Fruit fly (Drosophila melanogaster) whole organism, embryonic: ENCODE data around the gene CG8372.

Source experiments
- Abd-B ChIP-seq: fragments of 200-800 bp; sonication (Bioruptor generic); optimal IDR thresholded peaks from 2 replicates; lab custom pipeline; 2018; ENCODE audit warnings: missing biosample characterization, mild to moderate bottlenecking, missing genetic modification characterization, moderate library complexity
- Antp ChIP-seq: fragments of 200-800 bp; sonication (Bioruptor generic); optimal IDR thresholded peaks from 3 replicates; lab custom pipeline; 2016; ENCODE audit warnings: missing biosample characterization, missing genetic modification characterization
- BEAF-32 ChIP-seq: fragments of 200-800 bp; sonication (Bioruptor generic); optimal IDR thresholded peaks from 3 replicates; lab custom pipeline; 2017; ENCODE audit warnings: missing biosample characterization, missing genetic modification characterization, mild to moderate bottlenecking, moderate library complexity, missing genetic modification reagents
- CG10543 ChIP-seq: fragments of 200-800 bp; sonication (Bioruptor generic); optimal IDR thresholded peaks from 3 replicates; lab custom pipeline; 2017; ENCODE audit warnings: missing biosample characterization, mild to moderate bottlenecking, missing genetic modification characterization, moderate library complexity
- CG10959 ChIP-seq: fragments of 200-800 bp; sonication (Bioruptor generic); IDR thresholded peaks from 2 replicates; pipeline ENCODE4 v1.3.6; 2022; ENCODE audit warnings: missing biosample characterization, missing genetic modification characterization
- CG12299 ChIP-seq: fragments of 200-800 bp; sonication (Bioruptor generic); optimal IDR thresholded peaks from 2 replicates; lab custom pipeline; 2018; ENCODE audit warnings: missing biosample characterization, mild to moderate bottlenecking, missing genetic modification characterization
- CG14667 ChIP-seq: fragments of 200-800 bp; sonication (Bioruptor generic); IDR thresholded peaks from 2 replicates; pipeline ENCODE4 v1.3.6; 2022; ENCODE audit warnings: missing biosample characterization, missing genetic modification characterization
- CG14860 ChIP-seq: fragments of 200-800 bp; sonication (Bioruptor generic); IDR thresholded peaks from 3 replicates; pipeline ENCODE4 v1.3.6; 2022; ENCODE audit warnings: missing biosample characterization, missing genetic modification characterization; ENCODE audit not compliant: partially characterized antibody
- CG14965 ChIP-seq: fragments of 200-800 bp; sonication (Bioruptor generic); optimal IDR thresholded peaks from 2 replicates; lab custom pipeline; 2016; ENCODE audit warnings: missing biosample characterization, missing genetic modification characterization, borderline replicate concordance
- CG15269 ChIP-seq: fragments of 200-800 bp; sonication (Bioruptor generic); optimal IDR thresholded peaks from 2 replicates; lab custom pipeline; 2018; ENCODE audit warnings: missing biosample characterization, mild to moderate bottlenecking, missing genetic modification characterization, moderate library complexity
- CG17612 ChIP-seq: fragments of 200-800 bp; sonication (Bioruptor generic); IDR thresholded peaks from 2 replicates; pipeline ENCODE4 v1.3.6; 2022; ENCODE audit warnings: missing biosample characterization, missing genetic modification characterization
- CG17912 ChIP-seq: fragments of 200-800 bp; sonication (Bioruptor generic); optimal IDR thresholded peaks from 2 replicates; lab custom pipeline; 2018; ENCODE audit warnings: missing biosample characterization, mild to moderate bottlenecking, missing genetic modification characterization
- CG2202 ChIP-seq: fragments of 200-800 bp; sonication (Bioruptor generic); optimal IDR thresholded peaks from 2 replicates; lab custom pipeline; 2018; ENCODE audit warnings: missing biosample characterization, mild to moderate bottlenecking, missing genetic modification characterization
- CG33557 ChIP-seq: fragments of 200-800 bp; sonication (Bioruptor generic); optimal IDR thresholded peaks from 2 replicates; lab custom pipeline; 2019; ENCODE audit warnings: missing biosample characterization, mild to moderate bottlenecking, missing genetic modification characterization, moderate library complexity
- CG3838 ChIP-seq: fragments of 200-800 bp; sonication (Bioruptor generic); optimal IDR thresholded peaks from 3 replicates; lab custom pipeline; 2016; ENCODE audit warnings: missing biosample characterization, missing genetic modification characterization
- CG4707 ChIP-seq: fragments of 200-800 bp; sonication (Bioruptor generic); optimal IDR thresholded peaks from 2 replicates; lab custom pipeline; 2018; ENCODE audit warnings: missing biosample characterization, mild to moderate bottlenecking, missing genetic modification characterization, moderate library complexity
- CG6791 ChIP-seq: fragments of 200-800 bp; sonication (Bioruptor generic); IDR thresholded peaks from 3 replicates; pipeline ENCODE4 v1.3.6; 2022; ENCODE audit warnings: missing biosample characterization, missing genetic modification characterization; ENCODE audit not compliant: partially characterized antibody
- CG7928 ChIP-seq: fragments of 200-800 bp; sonication (Bioruptor generic); optimal IDR thresholded peaks from 2 replicates; lab custom pipeline; 2017; ENCODE audit warnings: missing biosample characterization, mild to moderate bottlenecking, missing genetic modification characterization
- CG7963 ChIP-seq: fragments of 200-800 bp; sonication (Bioruptor generic); IDR thresholded peaks from 3 replicates; pipeline ENCODE4 v1.3.6; 2022; ENCODE audit warnings: missing biosample characterization, missing genetic modification characterization; ENCODE audit not compliant: partially characterized antibody
- H15 ChIP-seq: fragments of 200-800 bp; sonication (Bioruptor generic); IDR thresholded peaks from 3 replicates; pipeline ENCODE4 v1.3.6; 2022; ENCODE audit warnings: missing biosample characterization, missing genetic modification characterization
- HmgD ChIP-seq: fragments of 200-800 bp; sonication (Bioruptor generic); optimal IDR thresholded peaks from 3 replicates; lab custom pipeline; 2016; ENCODE audit warnings: missing biosample characterization, missing genetic modification characterization
- Hr3 ChIP-seq: fragments of 200-800 bp; sonication (Bioruptor generic); optimal IDR thresholded peaks from 3 replicates; lab custom pipeline; 2016; ENCODE audit warnings: missing biosample characterization, missing genetic modification characterization
- Jarid2 ChIP-seq: fragments of 200-800 bp; sonication (Bioruptor generic); optimal IDR thresholded peaks from 3 replicates; lab custom pipeline; 2017; ENCODE audit warnings: mild to moderate bottlenecking, missing biosample characterization, missing genetic modification reagents, missing genetic modification characterization
- NfI ChIP-seq: fragments of 200-800 bp; sonication (Bioruptor generic); optimal IDR thresholded peaks from 3 replicates; lab custom pipeline; 2018; ENCODE audit warnings: missing biosample characterization, mild to moderate bottlenecking, missing genetic modification characterization, moderate library complexity
- Opbp ChIP-seq: fragments of 200-800 bp; sonication (Bioruptor generic); IDR thresholded peaks from 3 replicates; pipeline ENCODE4 v1.3.6; 2022; ENCODE audit warnings: missing biosample characterization, missing genetic modification characterization; ENCODE audit not compliant: partially characterized antibody
- Rx ChIP-seq: fragments of 200-800 bp; sonication (Bioruptor generic); IDR thresholded peaks from 2 replicates; pipeline ENCODE4 v1.3.6; 2022; ENCODE audit warnings: missing biosample characterization, missing genetic modification characterization
- Tbp ChIP-seq: fragments of >200 bp; optimal IDR thresholded peaks from 2 replicates; lab custom pipeline; 2018; ENCODE audit warnings: missing biosample characterization, missing genetic modification characterization
- amos ChIP-seq: fragments of 200-800 bp; sonication (Bioruptor generic); IDR thresholded peaks from 2 replicates; pipeline ENCODE4 v1.3.6; 2022; ENCODE audit warnings: missing biosample characterization, missing genetic modification characterization; ENCODE audit not compliant: partially characterized antibody
- bbx ChIP-seq: fragments of 200-800 bp; sonication (Bioruptor generic); IDR thresholded peaks from 2 replicates; pipeline ENCODE4 v1.3.6; 2022; ENCODE audit warnings: missing biosample characterization, missing genetic modification characterization; ENCODE audit not compliant: partially characterized antibody
- corto ChIP-seq: fragments of 200-800 bp; sonication (Bioruptor generic); optimal IDR thresholded peaks from 2 replicates; lab custom pipeline; 2016; ENCODE audit warnings: missing biosample characterization, mild to moderate bottlenecking, missing genetic modification characterization, moderate library complexity
- dati ChIP-seq: fragments of 200-800 bp; sonication (Bioruptor generic); IDR thresholded peaks from 2 replicates; pipeline ENCODE4 v1.3.6; 2022; ENCODE audit warnings: missing biosample characterization, missing genetic modification characterization
- fd102C ChIP-seq: fragments of 200-800 bp; sonication (Bioruptor generic); optimal IDR thresholded peaks from 2 replicates; lab custom pipeline; 2018; ENCODE audit warnings: missing biosample characterization, mild to moderate bottlenecking, missing genetic modification characterization, moderate library complexity
- fd3F ChIP-seq: fragments of 200-800 bp; sonication (Bioruptor generic); optimal IDR thresholded peaks from 2 replicates; lab custom pipeline; 2018; ENCODE audit warnings: missing biosample characterization, mild to moderate bottlenecking, missing genetic modification characterization, moderate library complexity
- fd64A ChIP-seq: fragments of 200-800 bp; sonication (Bioruptor generic); optimal IDR thresholded peaks from 3 replicates; lab custom pipeline; 2018; ENCODE audit warnings: missing biosample characterization, mild to moderate bottlenecking, missing genetic modification characterization
- hb ChIP-seq: fragments of 200-800 bp; sonication (Bioruptor generic); IDR thresholded peaks from 3 replicates; pipeline ENCODE4 v1.3.6; 2022; ENCODE audit warnings: missing biosample characterization, missing genetic modification characterization; ENCODE audit not compliant: partially characterized antibody
- her ChIP-seq: fragments of 200-800 bp; sonication (Bioruptor generic); optimal IDR thresholded peaks from 2 replicates; lab custom pipeline; 2016; ENCODE audit warnings: missing biosample characterization, missing genetic modification characterization
- inv ChIP-seq: fragments of 200-800 bp; sonication (Bioruptor generic); IDR thresholded peaks from 2 replicates; pipeline ENCODE4 v1.3.6; 2022; ENCODE audit warnings: missing biosample characterization, missing genetic modification characterization; ENCODE audit not compliant: partially characterized antibody
- ken ChIP-seq: fragments of 200-800 bp; sonication (Bioruptor generic); IDR thresholded peaks from 3 replicates; pipeline ENCODE4 v1.3.6; 2022; ENCODE audit warnings: missing biosample characterization, missing genetic modification characterization
- lab ChIP-seq: fragments of 200-800 bp; sonication (Bioruptor generic); optimal IDR thresholded peaks from 3 replicates; lab custom pipeline; 2017; ENCODE audit warnings: missing biosample characterization, missing genetic modification characterization, mild to moderate bottlenecking, moderate library complexity, missing genetic modification reagents
- nau ChIP-seq: fragments of 200-800 bp; sonication (Bioruptor generic); optimal IDR thresholded peaks from 3 replicates; lab custom pipeline; 2017; ENCODE audit warnings: missing biosample characterization, mild to moderate bottlenecking, missing genetic modification characterization, missing genetic modification reagents
- nerfin-2 ChIP-seq: fragments of 200-800 bp; sonication (Bioruptor generic); IDR thresholded peaks from 2 replicates; pipeline ENCODE4 v1.3.6; 2022; ENCODE audit warnings: missing biosample characterization, missing genetic modification characterization; ENCODE audit not compliant: partially characterized antibody
- slou ChIP-seq: fragments of 200-800 bp; sonication (Bioruptor generic); optimal IDR thresholded peaks from 3 replicates; lab custom pipeline; 2016; ENCODE audit warnings: missing biosample characterization, missing genetic modification characterization
- sug ChIP-seq: fragments of 200-800 bp; optimal IDR thresholded peaks from 2 replicates; lab custom pipeline; 2019; ENCODE audit warnings: missing biosample characterization, mild to moderate bottlenecking, missing genetic modification characterization, moderate library complexity
- trem ChIP-seq: fragments of 200-800 bp; optimal IDR thresholded peaks from 3 replicates; lab custom pipeline; 2019; ENCODE audit warnings: missing biosample characterization, mild to moderate bottlenecking, missing genetic modification characterization, moderate library complexity
- wdn ChIP-seq: fragments of 200-800 bp; sonication (Bioruptor generic); IDR thresholded peaks from 2 replicates; pipeline ENCODE4 v1.3.6; 2022; ENCODE audit warnings: missing biosample characterization, missing genetic modification characterization
- zfh2 ChIP-seq: fragments of 200-800 bp; sonication (Bioruptor generic); optimal IDR thresholded peaks from 2 replicates; lab custom pipeline; 2016; ENCODE audit warnings: missing biosample characterization, missing genetic modification characterization

The CG8372 gene

DNA sequence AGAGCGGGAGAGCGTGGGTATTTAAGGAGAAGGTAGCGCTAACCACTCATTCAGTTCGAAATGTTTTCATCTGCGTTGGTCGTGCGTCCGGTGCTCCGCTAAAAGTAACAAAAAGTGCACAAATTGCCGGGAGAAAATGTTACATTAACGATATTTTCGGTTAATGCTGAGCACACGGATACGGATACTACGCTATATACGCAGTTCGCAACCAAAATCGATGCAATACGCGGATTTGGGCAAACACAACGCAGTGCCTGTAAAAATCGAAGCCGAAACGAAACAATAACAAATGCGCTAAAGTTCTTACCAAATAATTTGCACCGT, 49.7 kb downstream of the CG8372 start, which contains the start of gene Piezo (continued):
- peak; percentile 53; the same call in 1 of the 3 replicates for TF ChIP-seq Opbp (GFP tag; lab: Robert Waterston, UW)
- TF ChIP-seq bbx (GFP tag; lab: Robert Waterston, UW) = 0 out of 2 replicates have a peak, but pooled peaks have one; percentile 9
- TF ChIP-seq CG14965 (GFP tag; lab: Kevin White, UChicago) = no peak
- peak; percentile 24 for TF ChIP-seq sug (tag; lab: Kevin White, UChicago)
- TF ChIP-seq amos = peak; percentile 58; the same call in 1 of the 2 replicates
- TF ChIP-seq fd102C (GFP tag; lab: Kevin White, UChicago) = peak; percentile 56
- no peak for TF ChIP-seq HmgD (GFP tag; lab: Kevin White, UChicago)
- TF ChIP-seq wdn = no peak
- no peak for TF ChIP-seq Rx (GFP tag; lab: Robert Waterston, UW)
- no peak for TF ChIP-seq ken (GFP tag; lab: Robert Waterston, UW)
- 0 out of 3 replicates have a peak, but pooled peaks have one; percentile 29 for TF ChIP-seq CG7963 (GFP tag; lab: Robert Waterston, UW)
- peak; percentile 56 for TF ChIP-seq CG10543 (GFP tag; lab: Kevin White, UChicago)
- TF ChIP-seq CG6791 (GFP tag; lab: Robert Waterston, UW) = peak; percentile 44; the same call in 1 of the 3 replicates
- no peak for TF ChIP-seq fd64A (GFP tag; lab: Kevin White, UChicago)
- peak; percentile 98 for TF ChIP-seq Jarid2 (GFP tag; lab: Kevin White, UChicago)
- TF ChIP-seq inv (GFP tag; lab: Robert Waterston, UW) = peak; percentile 6; the same call in 1 of the 2 replicates
- peak; percentile 51 for TF ChIP-seq nau
- TF ChIP-seq hb (GFP tag; lab: Robert Waterston, UW) = 0 out of 3 replicates have a peak, but pooled peaks have one; percentile 32
- no peak for TF ChIP-seq CG14860 (GFP tag; lab: Robert Waterston, UW)
- TF ChIP-seq, all 482 proteins: peak for 23

DNA sequence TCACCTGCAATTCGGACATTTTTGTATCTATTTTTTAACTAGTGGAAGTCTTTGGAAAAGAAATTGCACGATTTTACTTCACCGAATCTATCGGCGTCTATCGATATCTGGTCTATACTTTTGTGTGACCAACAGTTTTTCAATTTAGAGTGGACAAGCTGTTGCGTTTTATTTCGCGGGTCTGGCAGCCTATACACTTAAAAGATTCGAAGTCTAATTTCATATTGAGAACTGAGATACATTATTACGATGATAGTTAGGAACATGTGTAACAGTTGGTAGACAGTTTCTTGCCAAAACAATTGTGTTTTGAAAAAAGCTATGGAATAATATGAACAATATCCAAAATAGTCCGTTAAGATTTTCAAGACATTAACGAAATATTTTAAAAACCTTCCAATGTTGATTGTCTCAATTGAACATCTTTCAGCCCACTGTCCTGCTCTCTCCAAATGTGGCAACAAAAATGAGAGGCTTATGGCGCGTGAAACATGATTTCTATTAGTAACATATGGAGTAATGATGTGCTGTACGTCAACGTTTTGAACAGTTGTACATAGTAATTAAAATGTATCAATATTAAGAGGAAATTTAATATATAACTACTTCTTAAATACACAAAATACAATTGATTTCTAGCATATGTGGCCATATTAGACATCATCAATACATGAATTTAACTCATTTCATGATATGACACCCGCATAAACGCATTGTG, 50.2 kb downstream of the CG8372 start, which contains the start of gene Acbp1:
Acbp1 (minus strand) TSS at position 146 of the 718 bp plus-strand sequence.
- TF ChIP-seq trem (tag; lab: Kevin White, UChicago) = peak; percentile 95
- peak; percentile 80 for TF ChIP-seq Rx (GFP tag; lab: Robert Waterston, UW)
- peak; percentile 73 for TF ChIP-seq CG7928 (GFP tag; lab: Kevin White, UChicago)
- peak; percentile 99 for TF ChIP-seq CG12299
- TF ChIP-seq her = peak; percentile 95
- TF ChIP-seq lab = peak; percentile 99
- peak; percentile 93 for TF ChIP-seq Hr3
- peak; percentile 89 for TF ChIP-seq corto (GFP tag; lab: Kevin White, UChicago)
- peak; percentile 80 for TF ChIP-seq CG14667
- TF ChIP-seq Antp (GFP tag; lab: Kevin White, UChicago) = peak; percentile 97
- TF ChIP-seq Tbp (GFP tag; lab: Kevin White, UChicago) = no peak
- peak; percentile 79 for TF ChIP-seq CG10959
- TF ChIP-seq slou (GFP tag; lab: Kevin White, UChicago) = peak; percentile 74
- TF ChIP-seq CG17612 = peak; percentile 80
- peak; percentile 89 for TF ChIP-seq CG17912
- TF ChIP-seq CG33557 (GFP tag; lab: Kevin White, UChicago) = peak; percentile 98
- TF ChIP-seq dati = peak; percentile 60
- peak; percentile 88 for TF ChIP-seq H15 (GFP tag; lab: Robert Waterston, UW)
- peak; percentile 97 for TF ChIP-seq CG15269
- TF ChIP-seq zfh2 (GFP tag; lab: Kevin White, UChicago) = peak; percentile 97
- TF ChIP-seq CG3838 (GFP tag; lab: Kevin White, UChicago) = peak; percentile 82
- peak; percentile 91 for TF ChIP-seq Abd-B (GFP tag; lab: Kevin White, UChicago)
- peak; percentile 94 for TF ChIP-seq CG4707 (GFP tag; lab: Kevin White, UChicago)
- TF ChIP-seq nerfin-2 (GFP tag; lab: Robert Waterston, UW) = peak; percentile 71
- peak; percentile 95 for TF ChIP-seq NfI (GFP tag; lab: Kevin White, UChicago)
- peak; percentile 92 for TF ChIP-seq fd3F (GFP tag; lab: Kevin White, UChicago)
- peak; percentile 98 for TF ChIP-seq CG2202 (tag; lab: Kevin White, UChicago)
- peak; percentile 85 for TF ChIP-seq BEAF-32 (GFP tag; lab: Kevin White, UChicago)
